Fruit fly (Drosophila melanogaster) whole organism, embryonic: ENCODE measurements around the gene Golgin84.

Experiments used
- CG10366 ChIP-seq: fragments of 200-800 bp; sonication (Bioruptor generic); IDR thresholded peaks from 2 replicates; pipeline ENCODE4 v1.3.6; 2022; ENCODE audit warnings: missing biosample characterization, missing genetic modification characterization
- CG11723 ChIP-seq: fragments of 200-800 bp; sonication (Bioruptor generic); optimal IDR thresholded peaks from 2 replicates; lab custom pipeline; 2017; ENCODE audit warnings: missing biosample characterization, mild to moderate bottlenecking, missing genetic modification characterization
- CG32532 ChIP-seq: fragments of 200-800 bp; sonication (Bioruptor generic); IDR thresholded peaks from 2 replicates; pipeline ENCODE4 v1.3.6; 2022; ENCODE audit warnings: missing biosample characterization, missing genetic modification characterization
- CG4282 ChIP-seq: fragments of 200-800 bp; sonication (Bioruptor generic); optimal IDR thresholded peaks from 2 replicates; lab custom pipeline; 2016; ENCODE audit warnings: missing biosample characterization, missing genetic modification characterization
- Dll ChIP-seq: fragments of 200-800 bp; sonication (Bioruptor generic); IDR thresholded peaks from 4 replicates; pipeline ENCODE4 v1.3.6; 2022; ENCODE audit warnings: missing biosample characterization, missing genetic modification characterization; ENCODE audit not compliant: partially characterized antibody
- HmgZ ChIP-seq: fragments of 200-800 bp; sonication (Bioruptor generic); optimal IDR thresholded peaks from 2 replicates; lab custom pipeline; 2018; ENCODE audit warnings: missing biosample characterization, mild to moderate bottlenecking, missing genetic modification characterization
- Hr78 ChIP-seq, 2 experiments: fragments of 200-800 bp in 1 of 2; fragments of >200 bp in 1 of 2; sonication (Bioruptor generic) in 1 of 2; optimal IDR thresholded peaks; 2 replicates each; lab custom pipeline; 2017 to 2019; ENCODE audit warnings: missing biosample characterization in 2 of 2, missing genetic modification characterization in 2 of 2, mild to moderate bottlenecking in 1 of 2, moderate library complexity in 1 of 2
- Ssrp ChIP-seq: fragments of 200-800 bp; sonication (Bioruptor generic); optimal IDR thresholded peaks from 2 replicates; lab custom pipeline; 2018; ENCODE audit warnings: missing biosample characterization, mild to moderate bottlenecking, missing genetic modification characterization, moderate library complexity
- insv ChIP-seq, 2 experiments: fragments of 200-800 bp; sonication (Bioruptor generic); optimal IDR thresholded peaks; 3 replicates each; lab custom pipeline; 2016 to 2018; ENCODE audit warnings: missing biosample characterization in 2 of 2, missing genetic modification characterization in 2 of 2
- rib ChIP-seq: fragments of 200-800 bp; sonication (Bioruptor generic); IDR thresholded peaks from 2 replicates; pipeline ENCODE4 v1.3.6; 2022; ENCODE audit warnings: missing biosample characterization, missing genetic modification characterization
- so ChIP-seq: fragments of 200-800 bp; sonication (Bioruptor generic); IDR thresholded peaks from 3 replicates; pipeline ENCODE4 v1.3.6; 2022; ENCODE audit warnings: missing biosample characterization, missing genetic modification characterization
- tll ChIP-seq, 2 experiments: fragments of 200-800 bp in 1 of 2; fragments of >200 bp in 1 of 2; sonication (Bioruptor generic) in 1 of 2; optimal IDR thresholded peaks; 2 replicates each; lab custom pipeline; 2017 to 2019; ENCODE audit warnings: missing biosample characterization in 2 of 2, missing genetic modification characterization in 2 of 2, mild to moderate bottlenecking in 1 of 2, moderate library complexity in 1 of 2

dm6 chr3R:24353448-24353847, 4.3 kb downstream of the Golgin84 start:
- TF ChIP-seq rib (GFP tag; lab: Robert Waterston, UW) (no peak), Ssrp (tag; lab: Kevin White, UChicago) (no peak), Dll (GFP tag; lab: Robert Waterston, UW) (no peak), CG4282 (GFP tag; lab: Kevin White, UChicago) (no peak), tll (GFP tag; optimal IDR thresholded peaks at IDR 0.05; lab: Kevin White, UChicago) (no peak), CG11723 (GFP tag; lab: Kevin White, UChicago) (no peak), CG10366 (GFP tag; lab: Robert Waterston, UW) (no peak), Hr78 (GFP tag; optimal IDR thresholded peaks at IDR 0.05; lab: Kevin White, UChicago) (no peak), CG32532 (GFP tag; lab: Robert Waterston, UW) (no peak), so (no peak), HmgZ (tag; lab: Kevin White, UChicago) (no peak), insv (GFP tag; optimal IDR thresholded peaks at IDR 0.05; lab: Kevin White, UChicago) (no peak)
